Worm (Caenorhabditis elegans) whole organism, early embryonic: ENCODE data around the gene srv-28.

ENCODE experiments used
- ama-1 ChIP-seq: fragments of 150-350 bp; optimal IDR thresholded peaks from 2 replicates; lab custom pipeline; 2014
- hmg-4 ChIP-seq: fragments of 200-800 bp; sonication (Bioruptor generic); optimal IDR thresholded peaks from 2 replicates; lab custom pipeline; 2018; ENCODE audit warnings: mild to moderate bottlenecking, missing genetic modification characterization, missing compliant biosample characterization

DNA sequence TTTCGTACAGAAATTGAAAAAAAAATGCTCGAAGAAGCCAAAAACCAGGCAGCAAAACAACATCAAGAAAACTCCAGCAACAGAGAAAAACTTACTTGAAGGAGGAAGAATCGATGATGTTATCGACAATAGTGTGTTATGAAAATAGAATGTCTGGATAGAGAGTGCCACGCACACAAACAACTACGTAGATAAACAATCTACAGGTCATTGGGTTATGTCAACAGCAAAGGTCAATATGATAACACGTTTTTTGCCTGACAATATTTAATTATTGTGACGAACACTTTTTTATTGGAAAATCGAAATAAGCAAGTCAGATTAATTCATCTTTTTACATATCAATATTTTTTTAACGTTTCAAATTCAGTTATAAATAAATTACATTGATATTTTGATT lies 16.2 kb upstream of the srv-28 start, which contains the start of gene sams-5:
- TF ChIP-seq hmg-4 (no peak), ama-1 (lab: Kevin White, UChicago) (no peak)
